Worm (Caenorhabditis elegans) whole organism, mixed stage, embryonic: ENCODE data around the gene osm-10.

Source experiments
- M03D4.4 ChIP-seq: sonication (generic microtip); optimal IDR thresholded peaks from 2 replicates; lab custom pipeline; 2017; ENCODE audit warnings: mild to moderate bottlenecking, missing genetic modification characterization, missing compliant biosample characterization
- blmp-1 ChIP-seq: fragments of 150-350 bp; optimal IDR thresholded peaks from 2 replicates; lab custom pipeline; 2014; ENCODE audit warnings: missing biosample characterization, missing genetic modification characterization
- ceh-39 ChIP-seq: fragments of 150-350 bp; optimal IDR thresholded peaks from 2 replicates; lab custom pipeline; 2014; ENCODE audit warnings: missing biosample characterization, missing genetic modification characterization
- elt-1 ChIP-seq: sonication (generic microtip); optimal IDR thresholded peaks from 2 replicates; lab custom pipeline; 2017; ENCODE audit warnings: missing genetic modification characterization, mild to moderate bottlenecking, missing compliant biosample characterization, antibody characterized with exemption, moderate library complexity, borderline replicate concordance; ENCODE audit not compliant: insufficient read depth
- elt-3 ChIP-seq: fragments of 150-350 bp; optimal IDR thresholded peaks from 2 replicates; lab custom pipeline; 2014; ENCODE audit warnings: missing biosample characterization, missing genetic modification characterization
- lin-13 ChIP-seq: fragments of 150-350 bp; optimal IDR thresholded peaks from 2 replicates; lab custom pipeline; 2014; ENCODE audit warnings: missing biosample characterization, missing genetic modification characterization
- mab-5 ChIP-seq: fragments of 150-350 bp; optimal IDR thresholded peaks from 2 replicates; lab custom pipeline; 2014; ENCODE audit warnings: missing biosample characterization, missing genetic modification characterization
- nhr-12 ChIP-seq: fragments of 150-350 bp; optimal IDR thresholded peaks from 2 replicates; lab custom pipeline; 2014; ENCODE audit warnings: missing biosample characterization, missing genetic modification characterization
- nhr-28 ChIP-seq: fragments of 150-350 bp; optimal IDR thresholded peaks from 2 replicates; lab custom pipeline; 2014; ENCODE audit warnings: missing biosample characterization, missing genetic modification characterization
- nhr-76 ChIP-seq: sonication (generic microtip); optimal IDR thresholded peaks from 2 replicates; lab custom pipeline; 2017; ENCODE audit warnings: missing biosample characterization, missing genetic modification characterization
- pha-4 ChIP-seq: fragments of 150-350 bp; optimal IDR thresholded peaks from 2 replicates; lab custom pipeline; 2018; ENCODE audit warnings: missing biosample characterization, missing genetic modification reagents, missing genetic modification characterization
- snpc-4 ChIP-seq: fragments of 150-350 bp; optimal IDR thresholded peaks from 2 replicates; lab custom pipeline; 2014; ENCODE audit warnings: missing biosample characterization, missing genetic modification characterization

ce11 chrIII:7293075-7293684 lies 50.1 kb downstream of the osm-10 start, which contains the start of gene cwf-19L2:
- TF ChIP-seq nhr-28 (no peak), snpc-4 (tag; lab: Kevin White, UChicago) (no peak), lin-13 (no peak), nhr-76 (tag; lab: Kevin White, UChicago) (no peak), pha-4 (tag; lab: Kevin White, UChicago) (no peak), M03D4.4 (tag; lab: Kevin White, UChicago) (no peak), ceh-39 (no peak), mab-5 (no peak), nhr-12 (tag; lab: Kevin White, UChicago) (no peak), blmp-1 (no peak), elt-3 (no peak), elt-1 (tag; lab: Kevin White, UChicago) (no peak)
